Fruit fly (Drosophila melanogaster): ENCODE measurements around the gene PGS1.

PGS1 gene

dm6 chr3R:18731241-18731640, 14.6 kb downstream of the PGS1 start:
- no peak for TF ChIP-seq CG2120 (GFP tag; optimal IDR thresholded peaks at IDR 0.05)
- no peak for TF ChIP-seq cg (GFP tag; optimal IDR thresholded peaks at IDR 0.05)
- TF ChIP-seq ato (GFP tag; IDR thresholded peaks at IDR 0.05; ENCODE audit: partially characterized antibody) = no peak
- no peak for TF ChIP-seq inv (GFP tag; IDR thresholded peaks at IDR 0.05; ENCODE audit: partially characterized antibody)
- TF ChIP-seq mam (GFP tag; optimal IDR thresholded peaks at IDR 0.05) = no peak
- peak; percentile 9; the same call in 1 of the 2 replicates for TF ChIP-seq CG13287 (GFP tag; IDR thresholded peaks at IDR 0.05; ENCODE audit: partially characterized antibody)
- TF ChIP-seq pros (GFP tag; optimal IDR thresholded peaks at IDR 0.05) = no peak
- no peak for TF ChIP-seq Sox102F (GFP tag; optimal IDR thresholded peaks at IDR 0.05)
- no peak for TF ChIP-seq HLH54F (GFP tag; optimal IDR thresholded peaks at IDR 0.05)
- no peak for TF ChIP-seq CG12744 (GFP tag; optimal IDR thresholded peaks at IDR 0.05)
- no peak for TF ChIP-seq CG1529 (GFP tag; optimal IDR thresholded peaks at IDR 0.05)
- no peak for TF ChIP-seq Eip74EF (GFP tag; optimal IDR thresholded peaks at IDR 0.05)
- no peak for TF ChIP-seq stc (GFP tag; IDR thresholded peaks at IDR 0.05)
- no peak for TF ChIP-seq mld (GFP tag; IDR thresholded peaks at IDR 0.05; ENCODE audit: partially characterized antibody)
- TF ChIP-seq Stat92E (GFP tag; optimal IDR thresholded peaks at IDR 0.05) = no peak
- TF ChIP-seq CG2199 (GFP tag; IDR thresholded peaks at IDR 0.05) = no peak
- no peak for TF ChIP-seq knrl (GFP tag; IDR thresholded peaks at IDR 0.05; ENCODE audit: partially characterized antibody)
- no peak for TF ChIP-seq CG15696 (tag; optimal IDR thresholded peaks at IDR 0.05)
- TF ChIP-seq nmo (GFP tag; optimal IDR thresholded peaks at IDR 0.05) = no peak
- no peak for TF ChIP-seq tgo (GFP tag; IDR thresholded peaks at IDR 0.05)
- no peak for TF ChIP-seq CG11247 (GFP tag; IDR thresholded peaks at IDR 0.05)
- no peak for TF ChIP-seq dan (GFP tag; IDR thresholded peaks at IDR 0.05)
- TF ChIP-seq CG15073 (GFP tag; optimal IDR thresholded peaks at IDR 0.05) = peak; percentile 20
- peak; percentile 14 for TF ChIP-seq stwl (tag; optimal IDR thresholded peaks at IDR 0.05)
- TF ChIP-seq CG6813 (GFP tag; optimal IDR thresholded peaks at IDR 0.05) = no peak
- no peak for TF ChIP-seq Aef1 (GFP tag; IDR thresholded peaks at IDR 0.05)
- no peak for TF ChIP-seq kni (GFP tag; optimal IDR thresholded peaks at IDR 0.05)
- TF ChIP-seq Bgb (GFP tag; IDR thresholded peaks at IDR 0.05; ENCODE audit: partially characterized antibody) = no peak
- no peak for TF ChIP-seq CG32772 (GFP tag; IDR thresholded peaks at IDR 0.05)
- peak; percentile 86 for TF ChIP-seq CG18011 (GFP tag; optimal IDR thresholded peaks at IDR 0.05)
- TF ChIP-seq dpn (GFP tag; optimal IDR thresholded peaks at IDR 0.05) = no peak
- TF ChIP-seq exex (tag; optimal IDR thresholded peaks at IDR 0.05) = peak; percentile 20
- peak; percentile 97 for TF ChIP-seq CG9437 (GFP tag; optimal IDR thresholded peaks at IDR 0.05)
- no peak for TF ChIP-seq chn (GFP tag; optimal IDR thresholded peaks at IDR 0.05)
- TF ChIP-seq fd102C (GFP tag; optimal IDR thresholded peaks at IDR 0.05) = no peak
- no peak for TF ChIP-seq wor (GFP tag; IDR thresholded peaks at IDR 0.05)
- no peak for TF ChIP-seq CG12769 (tag; optimal IDR thresholded peaks at IDR 0.05)
- peak; percentile 2 for TF ChIP-seq pzg (GFP tag; optimal IDR thresholded peaks at IDR 0.05)
- no peak for TF ChIP-seq CG15269 (tag; optimal IDR thresholded peaks at IDR 0.05)

- no peak for TF ChIP-seq sqz (GFP tag; optimal IDR thresholded peaks at IDR 0.05)
- TF ChIP-seq CG13287 (GFP tag; IDR thresholded peaks at IDR 0.05; ENCODE audit: partially characterized antibody) = no peak
- TF ChIP-seq Dref (GFP tag; IDR thresholded peaks at IDR 0.05) = no peak
- TF ChIP-seq esg (GFP tag; conservative IDR thresholded peaks at IDR 0.05) = no peak
- TF ChIP-seq Mad (GFP tag; optimal IDR thresholded peaks at IDR 0.05) = no peak
- no peak for TF ChIP-seq CG7745 (tag; optimal IDR thresholded peaks at IDR 0.05)
- no peak for TF ChIP-seq Hr51 (GFP tag; optimal IDR thresholded peaks at IDR 0.05)
- TF ChIP-seq tin (GFP tag; optimal IDR thresholded peaks at IDR 0.05) = no peak
These were observed 17.5 kb downstream of the PGS1 start, which contains the start of gene CG7715 for dm6 chr3R:18728368-18728767. TSS of gene CG7715 (minus strand) at chr3R:18728468.
